Worm (Caenorhabditis elegans) whole organism, young adult: ENCODE data around the gene osta-2.

Experiments used
- B0035.1 ChIP-seq: sonication (generic microtip); optimal IDR thresholded peaks from 2 replicates; lab custom pipeline; 2016; ENCODE audit warnings: missing genetic modification characterization, mild to moderate bottlenecking, missing compliant biosample characterization, missing genotype, missing genetic modification reagents
- F10E7.11 ChIP-seq: sonication (generic microtip); optimal IDR thresholded peaks from 2 replicates; lab custom pipeline; 2017; ENCODE audit warnings: mild to moderate bottlenecking, missing genetic modification characterization, moderate library complexity, missing compliant biosample characterization
- F39B2.1 ChIP-seq: fragments of 200-800 bp; sonication (Bioruptor generic); IDR thresholded peaks from 2 replicates; pipeline ENCODE4 v1.3.6; 2022; ENCODE audit warnings: missing genetic modification reagents, missing genetic modification characterization, missing compliant biosample characterization
- F57A8.1 ChIP-seq: fragments of 200-800 bp; sonication (Bioruptor generic); optimal IDR thresholded peaks from 2 replicates; lab custom pipeline; 2018; ENCODE audit warnings: mild to moderate bottlenecking, missing genetic modification characterization, moderate library complexity, missing compliant biosample characterization
- F57C9.4 ChIP-seq: sonication (generic microtip); optimal IDR thresholded peaks from 2 replicates; lab custom pipeline; 2017; ENCODE audit warnings: mild to moderate bottlenecking, missing genetic modification characterization, missing compliant biosample characterization
- T07F8.4 ChIP-seq: sonication (generic microtip); optimal IDR thresholded peaks from 2 replicates; lab custom pipeline; 2016; ENCODE audit warnings: mild to moderate bottlenecking, missing genetic modification characterization, moderate library complexity, missing compliant biosample characterization
- T26A5.8 ChIP-seq: sonication (generic microtip); optimal IDR thresholded peaks from 2 replicates; lab custom pipeline; 2016; ENCODE audit warnings: missing genetic modification characterization, missing compliant biosample characterization
- Y67H2A.10 ChIP-seq: fragments of 200-800 bp; sonication (Bioruptor generic); conservative IDR thresholded peaks from 2 replicates; pipeline ENCODE4 v1.3.6; 2022; ENCODE audit warnings: missing genetic modification reagents, missing genetic modification characterization, missing compliant biosample characterization
- akir-1 ChIP-seq: fragments of 200-800 bp; sonication (Bioruptor generic); optimal IDR thresholded peaks from 2 replicates; lab custom pipeline; 2018; ENCODE audit warnings: mild to moderate bottlenecking, missing genetic modification characterization, moderate library complexity, missing compliant biosample characterization
- ama-1 ChIP-seq, 3 experiments: fragments of 150-350 bp in 1 of 3; sonication (generic microtip) in 2 of 3; optimal IDR thresholded peaks; 2 replicates each; lab custom pipeline; 2014 to 2018; ENCODE audit warnings: missing biosample characterization in 2 of 3, missing genetic modification characterization in 2 of 3, missing genetic modification reagents in 2 of 3
- aptf-2 ChIP-seq: fragments of 200-800 bp; sonication (Bioruptor generic); conservative IDR thresholded peaks from 2 replicates; pipeline ENCODE4 v1.3.6; 2022; ENCODE audit warnings: missing genetic modification reagents, missing genetic modification characterization, missing compliant biosample characterization
- attf-5 ChIP-seq: fragments of 200-800 bp; sonication (Bioruptor generic); optimal IDR thresholded peaks from 2 replicates; lab custom pipeline; 2018; ENCODE audit warnings: mild to moderate bottlenecking, missing genetic modification characterization, missing compliant biosample characterization
- attf-6 ChIP-seq: fragments of 200-800 bp; sonication (Bioruptor generic); IDR thresholded peaks from 2 replicates; pipeline ENCODE4 v1.3.6; 2022; ENCODE audit warnings: missing genetic modification reagents, missing genetic modification characterization, missing compliant biosample characterization
- bed-1 ChIP-seq: fragments of 200-800 bp; sonication (Bioruptor generic); IDR thresholded peaks from 2 replicates; pipeline ENCODE4 v1.3.6; 2022; ENCODE audit warnings: missing genetic modification reagents, missing genetic modification characterization, missing compliant biosample characterization
- bed-2 ChIP-seq: fragments of 200-800 bp; sonication (Bioruptor generic); IDR thresholded peaks from 2 replicates; pipeline ENCODE4 v1.3.6; 2022; ENCODE audit warnings: missing genetic modification reagents, missing genetic modification characterization, missing compliant biosample characterization
- ccch-3 ChIP-seq: fragments of 200-800 bp; sonication (Bioruptor generic); optimal IDR thresholded peaks from 2 replicates; lab custom pipeline; 2018; ENCODE audit warnings: mild to moderate bottlenecking, missing genetic modification characterization, missing compliant biosample characterization
- cebp-1 ChIP-seq, 2 experiments: fragments of 200-800 bp in 1 of 2; sonication (Bioruptor generic) in 1 of 2; sonication (generic microtip) in 1 of 2; IDR thresholded peaks in 1 of 2; optimal IDR thresholded peaks in 1 of 2; 2 replicates each; pipeline versions ENCODE4 v1.3.6 to Lab custom; 2017 to 2022; ENCODE audit warnings: missing compliant biosample characterization in 2 of 2, missing genetic modification characterization in 2 of 2, mild to moderate bottlenecking in 1 of 2, missing genetic modification reagents in 1 of 2, moderate library complexity in 1 of 2
- ceh-58 ChIP-seq: fragments of 200-800 bp; sonication (Bioruptor generic); IDR thresholded peaks from 2 replicates; pipeline ENCODE4 v1.3.6; 2022; ENCODE audit warnings: missing genetic modification characterization, missing compliant biosample characterization
- ceh-79 ChIP-seq: sonication (generic microtip); optimal IDR thresholded peaks from 2 replicates; lab custom pipeline; 2017; ENCODE audit warnings: mild to moderate bottlenecking, missing genetic modification characterization, missing compliant biosample characterization
- dox-1 ChIP-seq: fragments of 200-800 bp; sonication (Bioruptor generic); IDR thresholded peaks from 2 replicates; pipeline ENCODE4 v1.3.6; 2022; ENCODE audit warnings: missing genetic modification reagents, missing genetic modification characterization, missing compliant biosample characterization
- efl-1 ChIP-seq: fragments of 150-350 bp; optimal IDR thresholded peaks from 2 replicates; lab custom pipeline; 2014; ENCODE audit warnings: missing biosample characterization, missing genetic modification reagents, missing genetic modification characterization
- egl-44 ChIP-seq: fragments of 200-800 bp; sonication (Bioruptor generic); IDR thresholded peaks from 2 replicates; pipeline ENCODE4 v1.3.6; 2022; ENCODE audit warnings: missing genetic modification reagents, missing genetic modification characterization, missing compliant biosample characterization
- egrh-3 ChIP-seq: fragments of 200-800 bp; sonication (Bioruptor generic); IDR thresholded peaks from 2 replicates; pipeline ENCODE4 v1.3.6; 2022; ENCODE audit warnings: missing genetic modification reagents, missing genetic modification characterization, missing compliant biosample characterization
- hmg-1.2 ChIP-seq: fragments of 200-800 bp; sonication (Bioruptor generic); IDR thresholded peaks from 2 replicates; pipeline ENCODE4 v1.3.6; 2022; ENCODE audit warnings: missing genetic modification reagents, missing genetic modification characterization, missing compliant biosample characterization
- let-607 ChIP-seq, 2 experiments: fragments of 200-800 bp in 1 of 2; sonication (Bioruptor generic) in 1 of 2; sonication (generic microtip) in 1 of 2; optimal IDR thresholded peaks; 2 replicates each; lab custom pipeline; 2016 to 2018; ENCODE audit warnings: mild to moderate bottlenecking in 2 of 2, missing compliant biosample characterization in 2 of 2, missing genetic modification characterization in 2 of 2, moderate library complexity in 2 of 2, missing genotype in 1 of 2
- lin-35 ChIP-seq, 3 experiments: fragments of 150-350 bp in 2 of 3; sonication (generic microtip) in 1 of 3; optimal IDR thresholded peaks; 2 replicates each; lab custom pipeline; 2014 to 2018; ENCODE audit warnings: missing biosample characterization in 3 of 3, missing genetic modification characterization in 3 of 3, missing genetic modification reagents in 3 of 3
- madf-8 ChIP-seq: fragments of 200-800 bp; sonication (Bioruptor generic); conservative IDR thresholded peaks from 2 replicates; pipeline ENCODE4 v1.3.6; 2022; ENCODE audit warnings: missing genetic modification reagents, missing genetic modification characterization, missing compliant biosample characterization
- nfyb-1 ChIP-seq: fragments of 200-800 bp; sonication (Bioruptor generic); IDR thresholded peaks from 2 replicates; pipeline ENCODE4 v1.3.6; 2022; ENCODE audit warnings: missing genetic modification reagents, missing genetic modification characterization, missing compliant biosample characterization
- nhr-120 ChIP-seq: fragments of 200-800 bp; sonication (Bioruptor generic); IDR thresholded peaks from 2 replicates; pipeline ENCODE4 v1.3.6; 2022; ENCODE audit warnings: missing genetic modification characterization, missing compliant biosample characterization
- nhr-27 ChIP-seq: fragments of 200-800 bp; sonication (Bioruptor generic); optimal IDR thresholded peaks from 2 replicates; lab custom pipeline; 2018; ENCODE audit warnings: mild to moderate bottlenecking, missing genetic modification characterization, moderate library complexity, missing compliant biosample characterization
- snpc-1.1 ChIP-seq: sonication (generic microtip); optimal IDR thresholded peaks from 2 replicates; lab custom pipeline; 2017; ENCODE audit warnings: missing genetic modification characterization, mild to moderate bottlenecking, missing compliant biosample characterization, antibody characterized with exemption, moderate library complexity, missing genotype, missing genetic modification reagents; ENCODE audit not compliant: insufficient read depth
- snpc-1.3 ChIP-seq: sonication (generic microtip); optimal IDR thresholded peaks from 2 replicates; lab custom pipeline; 2017; ENCODE audit warnings: missing genetic modification characterization, mild to moderate bottlenecking, missing compliant biosample characterization, antibody characterized with exemption, moderate library complexity, missing genotype, missing genetic modification reagents; ENCODE audit not compliant: insufficient read depth
- snpc-3.4 ChIP-seq: sonication (generic microtip); optimal IDR thresholded peaks from 2 replicates; lab custom pipeline; 2017; ENCODE audit warnings: missing genetic modification characterization, mild to moderate bottlenecking, missing compliant biosample characterization, antibody characterized with exemption, moderate library complexity, missing genotype, missing genetic modification reagents
- snpc-4 ChIP-seq, 5 experiments: fragments of 150-350 bp in 1 of 5; sonication (generic microtip) in 4 of 5; optimal IDR thresholded peaks; 2 replicates each; lab custom pipeline; 2014 to 2018; ENCODE audit warnings: missing genetic modification characterization in 5 of 5, missing biosample characterization in 3 of 5, antibody characterized with exemption in 2 of 5, mild to moderate bottlenecking in 2 of 5, missing compliant biosample characterization in 2 of 5, missing genotype in 2 of 5, moderate library complexity in 2 of 5, missing genetic modification reagents in 1 of 5
- xnd-1 ChIP-seq: sonication (generic microtip); optimal IDR thresholded peaks from 2 replicates; lab custom pipeline; 2016; ENCODE audit warnings: missing genotype, missing genetic modification reagents, missing genetic modification characterization, missing compliant biosample characterization
- ztf-18 ChIP-seq: sonication (generic microtip); optimal IDR thresholded peaks from 2 replicates; lab custom pipeline; 2016; ENCODE audit warnings: missing genotype, mild to moderate bottlenecking, missing genetic modification characterization, missing compliant biosample characterization
- ztf-25 ChIP-seq: fragments of 200-800 bp; sonication (Bioruptor generic); IDR thresholded peaks from 2 replicates; pipeline ENCODE4 v1.3.6; 2022; ENCODE audit warnings: missing genetic modification reagents, missing genetic modification characterization, missing compliant biosample characterization
- ztf-3 ChIP-seq: fragments of 200-800 bp; sonication (Bioruptor generic); optimal IDR thresholded peaks from 2 replicates; lab custom pipeline; 2018; ENCODE audit warnings: mild to moderate bottlenecking, missing genetic modification characterization, missing compliant biosample characterization

Gene osta-2

ce11 chrII:5707532-5707931 lies at the start of gene osta-2:
Gene osta-2, plus strand, starts transcription at chrII:5707691.
- TF ChIP-seq let-607 (tag; optimal IDR thresholded peaks at IDR 0.05; lab: Kevin White, UChicago) (no peak), nfyb-1 (GFP tag; lab: Robert Waterston, UW) (0 out of 2 replicates have a peak, but pooled peaks have one; percentile 34), ceh-79 (tag; lab: Kevin White, UChicago) (no peak)
- TF ChIP-seq, all 124 proteins: peak for 1

ce11 chrII:5659675-5660074 lies 47.8 kb upstream of the osta-2 start, which contains the start of gene fut-3:
Gene fut-3, minus strand, starts transcription at chrII:5659775.
- TF ChIP-seq F57C9.4 (tag; lab: Kevin White, UChicago) (no peak), bed-1 (GFP tag; lab: Robert Waterston, UW) (no peak), ztf-25 (GFP tag; lab: Robert Waterston, UW) (no peak), nfyb-1 (GFP tag; lab: Robert Waterston, UW) (0 out of 2 replicates have a peak, but pooled peaks have one; percentile 37), nhr-27 (tag; lab: Kevin White, UChicago) (no peak), xnd-1 (tag; lab: Kevin White, UChicago) (no peak)
- TF ChIP-seq, all 124 proteins: peak for 1

- no peak for TF ChIP-seq madf-8
- TF ChIP-seq ceh-58: no peak
- no peak for TF ChIP-seq dox-1 (GFP tag; lab: Robert Waterston, UW)
- TF ChIP-seq hmg-1.2 (GFP tag; lab: Robert Waterston, UW): no peak
- no peak for TF ChIP-seq attf-5 (GFP tag; lab: Kevin White, UChicago)
- no peak for TF ChIP-seq snpc-3.4 (tag; lab: Kevin White, UChicago)
- TF ChIP-seq cebp-1 (GFP tag; IDR thresholded peaks at IDR 0.05; lab: Robert Waterston, UW): no peak
- no peak for TF ChIP-seq cebp-1 (tag; optimal IDR thresholded peaks at IDR 0.05; lab: Kevin White, UChicago)
- no peak for TF ChIP-seq ztf-18
- no peak for TF ChIP-seq Y67H2A.10 (GFP tag; lab: Robert Waterston, UW)
- TF ChIP-seq ccch-3 (GFP tag; lab: Kevin White, UChicago): no peak
- TF ChIP-seq T26A5.8 (tag; lab: Kevin White, UChicago): no peak
- TF ChIP-seq F10E7.11: no peak
- TF ChIP-seq snpc-1.3 (tag; lab: Kevin White, UChicago): no peak
- no peak for TF ChIP-seq nfyb-1 (GFP tag; lab: Robert Waterston, UW)
- no peak for TF ChIP-seq F57A8.1 (GFP tag; lab: Kevin White, UChicago)
- no peak for TF ChIP-seq B0035.1 (tag; lab: Kevin White, UChicago)
- TF ChIP-seq egl-44: no peak
- TF ChIP-seq F39B2.1 (GFP tag; lab: Robert Waterston, UW): no peak
Measured at ce11 chrII:5660155-5660554, 47.3 kb upstream of the osta-2 start.

- TF ChIP-seq akir-1 (GFP tag; lab: Kevin White, UChicago) (no peak), aptf-2 (GFP tag; lab: Robert Waterston, UW) (no peak), efl-1 (GFP tag; lab: Kevin White, UChicago) (peak; percentile 44), ama-1 (optimal IDR thresholded peaks at IDR 0.05; lab: Kevin White, UChicago) (peak; percentile 99), ama-1 (GFP tag; optimal IDR thresholded peaks at IDR 0.05; lab: Kevin White, UChicago) (peak in 1 of 2 experiments; percentile 61), nfyb-1 (GFP tag; lab: Robert Waterston, UW) (peak; percentile 100), snpc-1.1 (tag; lab: Kevin White, UChicago) (no peak), snpc-4 (GFP tag; optimal IDR thresholded peaks at IDR 0.05; lab: Kevin White, UChicago) (peak; percentile 59), snpc-4 (tag; optimal IDR thresholded peaks at IDR 0.05; lab: Kevin White, UChicago) (peak in 2 of 4 experiments; percentile 31 to 49), ztf-3 (GFP tag; lab: Kevin White, UChicago) (no peak), ceh-79 (tag; lab: Kevin White, UChicago) (no peak), lin-35 (GFP tag; optimal IDR thresholded peaks at IDR 0.05; lab: Kevin White, UChicago) (peak in 2 of 3 experiments; percentile 0 to 60), B0035.1 (tag; lab: Kevin White, UChicago) (no peak), T07F8.4 (peak; percentile 32), bed-2 (GFP tag; lab: Robert Waterston, UW) (peak; percentile 55; the same call in 1 of the 2 replicates), egrh-3 (GFP tag; lab: Robert Waterston, UW) (peak; percentile 95), nhr-120 (GFP tag; lab: Robert Waterston, UW) (no peak), attf-6 (no peak)
Measured at ce11 chrII:5660736-5661734, 46.5 kb upstream of the osta-2 start, which contains the start of the genes ift-43 and mdt-26. Gene ift-43, minus strand, starts transcription at chrII:5660786. Gene mdt-26, plus strand, starts transcription at chrII:5661181.
